Worm (Caenorhabditis elegans) whole organism, L3 larva: ENCODE data around the gene Y46G5A.15.
A peak's percentile ranks its signal among the peaks of the same experiment; 100 is the strongest.

Experiments
- R02D3.7 ChIP-seq: fragments of 150-350 bp; optimal IDR thresholded peaks from 2 replicates; lab custom pipeline; 2014; ENCODE audit warnings: missing biosample characterization, missing genetic modification characterization
- aly-2 ChIP-seq: fragments of 150-350 bp; optimal IDR thresholded peaks from 2 replicates; lab custom pipeline; 2014; ENCODE audit warnings: missing biosample characterization, missing genetic modification characterization
- ama-1 ChIP-seq: fragments of 150-350 bp; optimal IDR thresholded peaks from 2 replicates; lab custom pipeline; 2018
- ceh-9 ChIP-seq: sonication (generic microtip); optimal IDR thresholded peaks from 2 replicates; lab custom pipeline; 2018; ENCODE audit warnings: missing biosample characterization, missing genetic modification characterization
- daf-12 ChIP-seq: fragments of 150-350 bp; optimal IDR thresholded peaks from 2 replicates; lab custom pipeline; 2014; ENCODE audit warnings: missing biosample characterization, missing genetic modification reagents, missing genetic modification characterization
- egl-27 ChIP-seq: sonication (generic microtip); optimal IDR thresholded peaks from 4 replicates; lab custom pipeline; 2017; ENCODE audit warnings: missing biosample characterization, missing genetic modification reagents, missing genetic modification characterization
- elt-1 ChIP-seq: fragments of 150-350 bp; optimal IDR thresholded peaks from 2 replicates; lab custom pipeline; 2014; ENCODE audit warnings: missing biosample characterization, missing genetic modification characterization
- elt-2 ChIP-seq: sonication (generic microtip); optimal IDR thresholded peaks from 2 replicates; lab custom pipeline; 2016; ENCODE audit warnings: missing genetic modification reagents, mild to moderate bottlenecking, missing genetic modification characterization, missing compliant biosample characterization
- fkh-2 ChIP-seq: fragments of 150-350 bp; optimal IDR thresholded peaks from 2 replicates; lab custom pipeline; 2014; ENCODE audit warnings: missing biosample characterization, missing genetic modification reagents, missing genetic modification characterization
- fos-1 ChIP-seq: fragments of 150-350 bp; optimal IDR thresholded peaks from 2 replicates; lab custom pipeline; 2014; ENCODE audit warnings: missing biosample characterization, missing genetic modification characterization
- jun-1 ChIP-seq: fragments of 150-350 bp; optimal IDR thresholded peaks from 2 replicates; lab custom pipeline; 2014; ENCODE audit warnings: missing biosample characterization, missing genetic modification reagents, missing genetic modification characterization
- lin-15B ChIP-seq: fragments of 150-350 bp; optimal IDR thresholded peaks from 2 replicates; lab custom pipeline; 2014; ENCODE audit warnings: missing biosample characterization, missing genetic modification characterization
- lin-39 ChIP-seq: fragments of 150-350 bp; optimal IDR thresholded peaks from 2 replicates; lab custom pipeline; 2018; ENCODE audit warnings: missing biosample characterization, missing genetic modification reagents, missing genetic modification characterization
- mdl-1 ChIP-seq: fragments of 150-350 bp; optimal IDR thresholded peaks from 2 replicates; lab custom pipeline; 2014; ENCODE audit warnings: missing biosample characterization, missing genetic modification characterization
- mml-1 ChIP-seq: fragments of 150-350 bp; sonication (generic microtip); optimal IDR thresholded peaks from 3 replicates; lab custom pipeline; 2014; ENCODE audit warnings: missing biosample characterization, missing genetic modification characterization
- nhr-12 ChIP-seq: fragments of 150-350 bp; optimal IDR thresholded peaks from 2 replicates; lab custom pipeline; 2014; ENCODE audit warnings: missing biosample characterization, missing genetic modification characterization
- nhr-23 ChIP-seq: fragments of 150-350 bp; optimal IDR thresholded peaks from 2 replicates; lab custom pipeline; 2014; ENCODE audit warnings: missing biosample characterization, missing genetic modification reagents, missing genetic modification characterization
- nhr-25 ChIP-seq: sonication (generic microtip); optimal IDR thresholded peaks from 2 replicates; lab custom pipeline; 2017; ENCODE audit warnings: missing biosample characterization, missing genetic modification characterization
- nhr-43 ChIP-seq: sonication (generic microtip); optimal IDR thresholded peaks from 2 replicates; lab custom pipeline; 2016; ENCODE audit warnings: mild to moderate bottlenecking, missing genetic modification characterization, missing compliant biosample characterization; ENCODE audit not compliant: poor library complexity, severe bottlenecking
- nhr-76 ChIP-seq: fragments of 150-350 bp; sonication (generic microtip); optimal IDR thresholded peaks from 5 replicates; lab custom pipeline; 2014; ENCODE audit warnings: missing biosample characterization, missing genetic modification characterization
- nhr-77 ChIP-seq: fragments of 150-350 bp; optimal IDR thresholded peaks from 2 replicates; lab custom pipeline; 2014; ENCODE audit warnings: missing biosample characterization, missing genetic modification characterization
- pha-4 ChIP-seq: fragments of 150-350 bp; optimal IDR thresholded peaks from 2 replicates; lab custom pipeline; 2014; ENCODE audit warnings: missing biosample characterization, missing genetic modification reagents, missing genetic modification characterization
- pqm-1 ChIP-seq: fragments of 150-350 bp; optimal IDR thresholded peaks from 2 replicates; lab custom pipeline; 2017; ENCODE audit warnings: missing biosample characterization, missing genetic modification characterization, inconsistent platforms
- sea-2 ChIP-seq: fragments of 150-350 bp; sonication (generic microtip); optimal IDR thresholded peaks from 4 replicates; lab custom pipeline; 2014; ENCODE audit warnings: missing biosample characterization, missing genetic modification reagents, missing genetic modification characterization
- skn-1 ChIP-seq: fragments of 150-350 bp; optimal IDR thresholded peaks from 2 replicates; lab custom pipeline; 2014; ENCODE audit warnings: missing biosample characterization, missing genetic modification characterization
- tbx-2 ChIP-seq: sonication (generic microtip); optimal IDR thresholded peaks from 2 replicates; lab custom pipeline; 2016; ENCODE audit warnings: mild to moderate bottlenecking, missing genetic modification characterization, missing compliant biosample characterization
- unc-39 ChIP-seq: sonication (generic microtip); optimal IDR thresholded peaks from 4 replicates; lab custom pipeline; 2017; ENCODE audit warnings: missing biosample characterization, missing genetic modification characterization
- unc-62 ChIP-seq: fragments of 150-350 bp; sonication (generic microtip); optimal IDR thresholded peaks from 4 replicates; lab custom pipeline; 2014; ENCODE audit warnings: missing biosample characterization, missing genetic modification reagents, missing genetic modification characterization
- zag-1 ChIP-seq: fragments of 150-350 bp; optimal IDR thresholded peaks from 2 replicates; lab custom pipeline; 2014; ENCODE audit warnings: missing biosample characterization, missing genetic modification characterization
- ztf-11 ChIP-seq: fragments of 150-350 bp; optimal IDR thresholded peaks from 2 replicates; lab custom pipeline; 2014; ENCODE audit warnings: missing biosample characterization, missing genetic modification characterization
- ztf-4 ChIP-seq: fragments of 150-350 bp; optimal IDR thresholded peaks from 2 replicates; lab custom pipeline; 2014; ENCODE audit warnings: missing biosample characterization, missing genetic modification characterization

Y46G5A.15 gene

DNA sequence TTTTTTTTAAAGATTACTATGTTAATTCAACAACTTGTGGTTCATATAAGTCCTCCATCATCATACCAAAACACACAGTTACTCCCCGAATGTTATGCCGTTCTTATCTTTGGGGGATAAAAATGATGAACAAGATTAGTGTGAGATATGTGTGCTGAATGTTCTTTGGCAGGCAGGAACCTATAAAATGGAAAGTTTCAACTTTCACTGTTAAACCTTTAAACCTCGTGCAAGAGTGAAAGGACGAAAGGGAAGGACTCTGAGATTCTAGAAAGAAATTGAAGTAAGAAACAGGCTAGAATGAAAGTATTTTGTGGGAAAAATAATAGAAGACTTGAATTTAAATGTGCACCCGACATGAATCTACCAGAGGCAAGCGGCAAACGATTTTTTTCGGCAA lies 34.8 kb upstream of the Y46G5A.15 start:
- TF ChIP-seq ama-1 (lab: Kevin White, UChicago) = no peak
- TF ChIP-seq unc-62 (GFP tag; lab: Kevin White, UChicago) = no peak
- no peak for TF ChIP-seq skn-1 (tag; lab: Kevin White, UChicago)
- no peak for TF ChIP-seq mdl-1
- TF ChIP-seq unc-39 (tag; lab: Kevin White, UChicago) = no peak
- no peak for TF ChIP-seq nhr-12 (tag; lab: Kevin White, UChicago)

DNA sequence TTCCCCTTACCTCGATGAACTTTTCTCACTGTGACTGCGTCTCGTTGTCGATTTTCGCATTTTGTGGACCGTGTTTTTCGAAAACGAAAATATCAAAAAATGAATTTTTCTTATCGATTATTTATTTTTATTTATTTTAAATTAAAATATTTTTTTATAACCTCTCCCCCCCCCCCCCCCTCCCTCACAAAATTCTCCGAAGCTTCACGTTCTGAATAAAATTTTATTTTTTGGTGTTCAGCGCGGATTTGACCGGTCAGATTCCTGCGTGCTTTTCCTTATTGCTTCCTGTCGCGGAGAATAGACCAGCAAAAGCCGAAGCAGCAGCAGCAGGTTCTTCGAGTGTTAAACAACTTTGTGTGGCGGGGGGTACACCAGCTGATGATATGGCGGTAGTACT lies 33.3 kb upstream of the Y46G5A.15 start, which contains the start of gene Y46G5A.22:
Gene Y46G5A.22, minus strand, starts transcription at position 101 of the 400 bp plus-strand sequence.
- no peak for TF ChIP-seq nhr-77
- TF ChIP-seq egl-27 (tag; lab: Kevin White, UChicago) = no peak
- TF ChIP-seq fkh-2 = no peak
- no peak for TF ChIP-seq ztf-4 (tag; lab: Kevin White, UChicago)
- TF ChIP-seq nhr-76 (tag; lab: Kevin White, UChicago) = no peak
- no peak for TF ChIP-seq nhr-12 (tag; lab: Kevin White, UChicago)
- no peak for TF ChIP-seq nhr-25 (tag; lab: Kevin White, UChicago)
- no peak for TF ChIP-seq lin-15B
- no peak for TF ChIP-seq pha-4
- TF ChIP-seq sea-2 (GFP tag; lab: Kevin White, UChicago) = no peak
- no peak for TF ChIP-seq lin-39 (tag; lab: Kevin White, UChicago)
- no peak for TF ChIP-seq elt-1
- TF ChIP-seq zag-1 = no peak
- no peak for TF ChIP-seq pqm-1 (tag; lab: Kevin White, UChicago)
- no peak for TF ChIP-seq elt-2 (tag; lab: Kevin White, UChicago)
- no peak for TF ChIP-seq R02D3.7 (tag; lab: Kevin White, UChicago)
- TF ChIP-seq jun-1 (tag; lab: Kevin White, UChicago) = no peak

DNA sequence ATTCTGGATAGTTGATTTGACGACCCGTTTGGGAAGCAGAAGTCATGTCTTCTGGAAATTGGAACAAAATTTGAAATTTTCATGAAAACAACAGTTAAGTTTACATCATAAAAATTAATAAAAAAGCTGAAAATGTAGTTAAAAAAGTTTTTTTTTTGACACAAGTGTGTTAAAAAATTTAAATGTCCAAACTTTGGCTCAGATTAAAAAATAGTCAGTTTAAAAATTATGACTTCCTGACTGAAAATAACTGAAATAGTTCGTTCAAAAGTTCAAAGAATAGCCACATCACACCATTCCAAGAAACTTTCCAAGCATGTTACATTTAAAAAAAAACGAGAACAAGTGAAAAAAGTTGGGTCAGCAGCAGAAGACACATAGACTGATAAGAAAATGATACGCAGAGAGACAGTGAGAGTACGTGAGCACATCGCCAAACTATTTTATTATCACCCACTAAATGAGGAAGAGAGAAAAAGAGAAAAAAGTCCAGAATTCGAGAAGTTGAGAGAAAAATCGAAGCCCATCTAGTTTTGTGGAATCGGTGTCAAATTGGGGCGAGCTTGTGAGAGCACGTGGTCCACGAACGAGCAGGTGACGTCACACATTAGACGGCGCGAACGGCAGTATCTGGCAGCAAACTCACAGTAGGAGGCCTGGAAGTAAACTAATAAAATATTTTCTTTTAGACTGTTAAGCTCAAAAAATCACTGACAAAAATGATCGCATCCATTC lies 31.4 kb upstream of the Y46G5A.15 start, which contains the start of gene acl-7:
Gene acl-7, minus strand, starts transcription at position 51 of the 735 bp plus-strand sequence.
- peak; percentile 39 for TF ChIP-seq pqm-1 (tag; lab: Kevin White, UChicago)
- no peak for TF ChIP-seq daf-12
- peak; percentile 76 for TF ChIP-seq elt-2 (tag; lab: Kevin White, UChicago)

DNA sequence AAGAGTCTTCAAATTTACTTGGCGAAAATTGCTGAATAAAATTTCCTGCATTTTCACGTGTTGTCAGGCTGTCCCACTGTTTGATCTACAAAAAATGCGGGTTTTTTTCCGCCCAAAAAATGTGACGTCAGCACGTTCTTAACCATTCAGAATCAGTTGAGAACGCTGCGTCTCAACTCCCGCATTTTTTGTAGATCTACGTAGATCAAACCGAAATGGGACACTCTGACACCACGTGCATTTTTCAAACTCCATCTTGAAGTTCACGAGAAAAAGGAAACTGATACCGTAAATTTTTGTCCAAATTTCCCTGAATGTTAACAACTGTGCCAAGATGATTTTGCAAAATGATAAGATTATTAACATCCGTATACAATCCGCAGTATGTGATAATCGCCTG lies 28.0 kb upstream of the Y46G5A.15 start:
- TF ChIP-seq ztf-11 (tag; lab: Kevin White, UChicago) = no peak
- no peak for TF ChIP-seq tbx-2 (tag; lab: Kevin White, UChicago)
- no peak for TF ChIP-seq ceh-9 (tag; lab: Kevin White, UChicago)
- no peak for TF ChIP-seq mdl-1
- no peak for TF ChIP-seq nhr-12 (tag; lab: Kevin White, UChicago)
- no peak for TF ChIP-seq lin-15B
- no peak for TF ChIP-seq jun-1 (tag; lab: Kevin White, UChicago)
- no peak for TF ChIP-seq elt-1

DNA sequence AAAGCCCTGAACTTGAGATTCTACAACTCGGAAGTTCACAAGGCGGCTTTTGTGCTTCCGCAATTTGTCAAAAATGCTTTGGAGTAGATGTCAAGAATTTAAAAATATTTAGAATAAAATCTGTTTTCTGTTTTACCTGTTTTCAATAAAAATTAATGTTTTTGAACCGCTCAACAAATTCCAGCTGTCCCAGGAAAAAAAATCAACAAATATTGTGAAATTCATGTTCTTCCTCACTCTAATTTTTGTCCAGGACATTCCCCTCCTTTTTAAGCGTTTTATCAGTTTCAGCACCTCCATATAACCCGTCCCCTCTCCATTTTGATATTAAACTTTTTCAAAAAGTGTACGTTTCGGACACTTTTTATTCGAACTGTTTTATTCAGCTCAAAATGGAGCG lies 25.5 kb upstream of the Y46G5A.15 start, which contains the start of gene Y46G5A.20:
Gene Y46G5A.20, plus strand, starts transcription at position 301 of the 400 bp plus-strand sequence.
- TF ChIP-seq mml-1 (tag; lab: Kevin White, UChicago) (no peak), pqm-1 (tag; lab: Kevin White, UChicago) (peak; percentile 5), elt-2 (tag; lab: Kevin White, UChicago) (peak; percentile 9), pha-4 (peak; percentile 14), nhr-23 (no peak)
- TF ChIP-seq, all 47 proteins: peak for 3

DNA sequence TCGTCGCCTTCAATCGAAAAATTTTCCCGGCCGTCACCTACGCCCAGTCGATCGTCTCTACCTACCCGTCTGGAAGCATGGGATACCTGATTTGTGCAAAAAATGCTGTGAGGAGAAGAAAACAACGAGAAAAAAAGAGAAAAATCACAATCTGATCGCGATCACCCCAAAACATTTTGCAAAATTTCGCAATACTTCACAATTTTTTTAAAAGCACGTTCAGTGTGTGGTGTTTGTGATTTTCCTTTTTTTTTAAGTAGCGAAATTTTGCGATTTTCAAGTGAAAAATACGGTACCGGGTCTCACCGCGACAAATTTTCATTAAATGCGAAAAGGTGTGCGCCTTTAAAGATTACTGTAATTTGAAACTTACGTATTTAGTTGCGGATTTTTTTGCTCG lies 24.5 kb upstream of the Y46G5A.15 start:
- TF ChIP-seq fos-1 (tag; lab: Kevin White, UChicago) = no peak
- no peak for TF ChIP-seq nhr-25 (tag; lab: Kevin White, UChicago)
- TF ChIP-seq aly-2 (tag; lab: Kevin White, UChicago) = no peak

DNA sequence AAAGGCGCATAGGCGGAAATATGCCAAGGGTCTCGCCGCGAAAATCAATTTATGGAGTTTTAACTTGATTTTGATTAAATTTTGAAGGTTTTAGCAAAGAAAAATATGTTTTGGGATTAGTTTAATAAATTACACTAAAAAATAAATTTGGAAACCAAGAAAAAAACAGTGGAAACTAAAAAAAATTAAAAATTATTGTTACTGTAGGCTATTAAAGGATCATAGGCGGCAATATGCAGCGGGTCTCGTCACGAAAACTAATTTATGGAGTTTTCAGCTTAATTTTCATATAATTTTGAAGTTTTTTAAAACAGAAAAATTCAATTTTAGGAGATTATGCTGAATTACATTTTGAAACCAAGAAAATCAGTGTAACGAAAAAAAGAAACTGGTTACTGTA lies 23.5 kb upstream of the Y46G5A.15 start:
- TF ChIP-seq nhr-23 = no peak
- TF ChIP-seq mml-1 (tag; lab: Kevin White, UChicago) = no peak
- no peak for TF ChIP-seq ztf-4 (tag; lab: Kevin White, UChicago)
- no peak for TF ChIP-seq nhr-43 (tag; lab: Kevin White, UChicago)
- TF ChIP-seq daf-12 = no peak
- no peak for TF ChIP-seq fos-1 (tag; lab: Kevin White, UChicago)
- TF ChIP-seq nhr-77 = no peak
- no peak for TF ChIP-seq nhr-76 (tag; lab: Kevin White, UChicago)
